Worm (Caenorhabditis elegans) whole organism, L4/young adult: ENCODE data around the gene C37C3.17.

ENCODE experiments used
- dao-5 ChIP-seq: sonication (generic microtip); optimal IDR thresholded peaks from 2 replicates; lab custom pipeline; 2016; ENCODE audit warnings: missing genotype, missing genetic modification characterization, moderate library complexity, missing compliant biosample characterization
- him-1 ChIP-seq: sonication (generic microtip); optimal IDR thresholded peaks from 2 replicates; lab custom pipeline; 2016; ENCODE audit warnings: missing genotype, missing genetic modification reagents, missing genetic modification characterization, missing compliant biosample characterization

DNA sequence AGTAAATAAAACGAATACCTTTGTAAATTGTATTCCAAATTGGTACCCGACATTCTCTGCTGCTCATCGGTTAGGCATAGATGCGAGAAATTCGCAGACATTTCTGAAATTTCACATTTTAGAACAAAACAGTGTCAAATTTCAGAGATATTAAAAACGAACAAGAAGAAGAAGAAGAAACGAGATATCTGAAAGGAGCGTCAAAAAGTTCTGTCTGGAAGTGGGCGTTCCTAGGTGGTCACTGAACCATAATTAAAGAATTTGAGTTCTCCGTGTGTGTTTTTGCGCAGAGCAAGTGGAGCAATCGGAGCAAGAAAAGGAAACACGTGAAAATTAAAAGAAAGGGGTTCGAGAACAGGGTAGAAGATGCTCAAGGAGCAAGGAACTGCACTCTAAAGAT is 38.1 kb upstream of the C37C3.17 start, which contains the start of gene F40A3.7:
- TF ChIP-seq dao-5 (tag; lab: Kevin White, UChicago) (no peak), him-1 (tag; lab: Kevin White, UChicago) (no peak)
